Fruit fly (Drosophila melanogaster) whole organism, wandering third instar larva: ENCODE measurements around the gene plh.

ENCODE experiments used
- Abd-B ChIP-seq: fragments of >200 bp; optimal IDR thresholded peaks from 2 replicates; lab custom pipeline; 2017; ENCODE audit warnings: missing biosample characterization, missing genetic modification characterization
- CG32264 ChIP-seq: fragments of 200-800 bp; sonication (Bioruptor generic); optimal IDR thresholded peaks from 2 replicates; lab custom pipeline; 2016; ENCODE audit warnings: missing biosample characterization, missing genetic modification characterization
- CG9705 ChIP-seq: fragments of 200-800 bp; sonication (Bioruptor generic); optimal IDR thresholded peaks from 2 replicates; lab custom pipeline; 2018; ENCODE audit warnings: missing biosample characterization, mild to moderate bottlenecking, missing genetic modification characterization
- CrebA ChIP-seq: fragments of 200-800 bp; sonication (Bioruptor generic); optimal IDR thresholded peaks from 2 replicates; lab custom pipeline; 2016; ENCODE audit warnings: missing biosample characterization, mild to moderate bottlenecking, missing genetic modification characterization, borderline replicate concordance
- Dfd ChIP-seq: fragments of >200 bp; optimal IDR thresholded peaks from 2 replicates; lab custom pipeline; 2017; ENCODE audit warnings: missing biosample characterization, missing genetic modification characterization
- Dif ChIP-seq: fragments of 200-275, 200-300 bp; sonication (Bioruptor generic); optimal IDR thresholded peaks from 2 replicates; lab custom pipeline; 2018; ENCODE audit warnings: missing biosample characterization, missing genetic modification characterization; ENCODE audit not compliant: partially characterized antibody
- GATAd ChIP-seq: sonication (Bioruptor generic); optimal IDR thresholded peaks from 2 replicates; lab custom pipeline; 2016; ENCODE audit warnings: missing biosample characterization, missing genetic modification characterization
- HLH106 ChIP-seq: fragments of 200-800 bp; optimal IDR thresholded peaks from 3 replicates; lab custom pipeline; 2019; ENCODE audit warnings: missing biosample characterization, mild to moderate bottlenecking, missing genetic modification characterization, moderate library complexity
- Hnf4 ChIP-seq: fragments of 200-800 bp; sonication (Bioruptor generic); optimal IDR thresholded peaks from 2 replicates; lab custom pipeline; 2016; ENCODE audit warnings: missing biosample characterization, mild to moderate bottlenecking, missing genetic modification characterization
- Hr78 ChIP-seq: fragments of >200 bp; optimal IDR thresholded peaks from 2 replicates; lab custom pipeline; 2017; ENCODE audit warnings: missing biosample characterization, missing genetic modification characterization
- Hr83 ChIP-seq: fragments of 200-300 bp; sonication (Bioruptor generic); optimal IDR thresholded peaks from 2 replicates; lab custom pipeline; 2016; ENCODE audit warnings: missing biosample characterization, mild to moderate bottlenecking, missing genetic modification characterization, moderate library complexity; ENCODE audit not compliant: poor library complexity, severe bottlenecking
- Jra ChIP-seq: sonication (Bioruptor generic); optimal IDR thresholded peaks from 2 replicates; lab custom pipeline; 2016; ENCODE audit warnings: missing biosample characterization, missing genetic modification characterization
- Mio ChIP-seq: sonication (Bioruptor generic); optimal IDR thresholded peaks from 2 replicates; lab custom pipeline; 2016; ENCODE audit warnings: missing biosample characterization, missing genetic modification characterization
- Myc ChIP-seq: fragments of >200 bp; optimal IDR thresholded peaks from 2 replicates; lab custom pipeline; 2017
- N ChIP-seq: fragments of >200 bp; optimal IDR thresholded peaks from 2 replicates; lab custom pipeline; 2018; ENCODE audit warnings: missing biosample characterization, missing external identifiers, missing genetic modification characterization
- OdsH ChIP-seq: fragments of 200-800 bp; sonication (Bioruptor generic); optimal IDR thresholded peaks from 2 replicates; lab custom pipeline; 2016; ENCODE audit warnings: missing biosample characterization, mild to moderate bottlenecking, missing genetic modification characterization
- Rel ChIP-seq, 2 experiments: fragments of 200-800 bp; sonication (Bioruptor generic) in 1 of 2; optimal IDR thresholded peaks; 2 replicates in 1 of 2; 3 replicates in 1 of 2; lab custom pipeline; 2016 to 2019; ENCODE audit warnings: mild to moderate bottlenecking in 2 of 2, missing biosample characterization in 2 of 2, missing genetic modification characterization in 2 of 2, moderate library complexity in 1 of 2
- Sp1 ChIP-seq: fragments of 200-800 bp; sonication (Bioruptor generic); optimal IDR thresholded peaks from 3 replicates; lab custom pipeline; 2019; ENCODE audit warnings: missing biosample characterization, mild to moderate bottlenecking, missing genetic modification characterization, moderate library complexity
- Vsx2 ChIP-seq: fragments of 200-300, 225-300 bp; sonication (Bioruptor generic); optimal IDR thresholded peaks from 2 replicates; lab custom pipeline; 2018; ENCODE audit warnings: missing biosample characterization, missing genetic modification characterization; ENCODE audit not compliant: partially characterized antibody
- br ChIP-seq: fragments of 200-800 bp; sonication (Bioruptor generic); optimal IDR thresholded peaks from 2 replicates; lab custom pipeline; 2016; ENCODE audit warnings: missing biosample characterization, missing genetic modification characterization
- brk ChIP-seq: fragments of 200-800 bp; sonication (Bioruptor generic); optimal IDR thresholded peaks from 2 replicates; lab custom pipeline; 2016; ENCODE audit warnings: missing biosample characterization, mild to moderate bottlenecking, missing genetic modification characterization
- dl ChIP-seq, 2 experiments: fragments of 175-275, 200-275 bp in 1 of 2; fragments of 200-275 bp in 1 of 2; sonication (Bioruptor generic); optimal IDR thresholded peaks; lab custom pipeline; 2018; ENCODE audit warnings: mild to moderate bottlenecking in 2 of 2, missing biosample characterization in 2 of 2, missing genetic modification characterization in 2 of 2, moderate library complexity in 2 of 2; ENCODE audit not compliant: partially characterized antibody in 2 of 2, insufficient read depth in 1 of 2
- dmrt93B ChIP-seq: fragments of 200-800 bp; sonication (Bioruptor generic); optimal IDR thresholded peaks from 2 replicates; lab custom pipeline; 2018; ENCODE audit warnings: missing biosample characterization, mild to moderate bottlenecking, missing genetic modification characterization
- dsf ChIP-seq: sonication (Bioruptor generic); optimal IDR thresholded peaks from 2 replicates; lab custom pipeline; 2016; ENCODE audit warnings: missing biosample characterization, missing genetic modification characterization, borderline replicate concordance
- ey ChIP-seq: fragments of 200-800 bp; sonication (Bioruptor generic); optimal IDR thresholded peaks from 2 replicates; lab custom pipeline; 2016; ENCODE audit warnings: missing biosample characterization, missing genetic modification characterization
- foxo ChIP-seq, 2 experiments: fragments of 200-800 bp; sonication (Bioruptor generic); optimal IDR thresholded peaks; 2 replicates in 1 of 2; 3 replicates in 1 of 2; lab custom pipeline; 2016 to 2017; ENCODE audit warnings: missing biosample characterization in 2 of 2, missing genetic modification characterization in 2 of 2
- fru ChIP-seq: fragments of 200-800 bp; sonication (Bioruptor generic); optimal IDR thresholded peaks from 3 replicates; lab custom pipeline; 2016; ENCODE audit warnings: missing biosample characterization, mild to moderate bottlenecking, missing genetic modification characterization
- h ChIP-seq: fragments of 200-800 bp; sonication (Bioruptor generic); optimal IDR thresholded peaks from 3 replicates; lab custom pipeline; 2016; ENCODE audit warnings: missing biosample characterization, mild to moderate bottlenecking, missing genetic modification characterization
- jim ChIP-seq: fragments of 175-275, 200-325 bp; sonication (Bioruptor generic); optimal IDR thresholded peaks from 2 replicates; lab custom pipeline; 2016; ENCODE audit warnings: missing biosample characterization, mild to moderate bottlenecking, missing genetic modification characterization
- lola ChIP-seq: fragments of >200 bp; optimal IDR thresholded peaks from 2 replicates; lab custom pipeline; 2017; ENCODE audit warnings: missing biosample characterization, missing genetic modification characterization
- pan ChIP-seq: fragments of >200 bp; optimal IDR thresholded peaks from 2 replicates; lab custom pipeline; 2017
- psq ChIP-seq: fragments of 200-800 bp; sonication (Bioruptor generic); optimal IDR thresholded peaks from 3 replicates; lab custom pipeline; 2017; ENCODE audit warnings: missing biosample characterization, mild to moderate bottlenecking, missing genetic modification characterization, moderate library complexity
- rgr ChIP-seq: fragments of 200-800 bp; sonication (Bioruptor generic); optimal IDR thresholded peaks from 3 replicates; lab custom pipeline; 2016; ENCODE audit warnings: missing biosample characterization, mild to moderate bottlenecking, missing genetic modification characterization
- sage ChIP-seq: fragments of 200-800 bp; sonication (Bioruptor generic); optimal IDR thresholded peaks from 2 replicates; lab custom pipeline; 2016; ENCODE audit warnings: missing biosample characterization, mild to moderate bottlenecking, missing genetic modification characterization
- sv ChIP-seq: fragments of 200-800 bp; sonication (Bioruptor generic); optimal IDR thresholded peaks from 3 replicates; lab custom pipeline; 2016; ENCODE audit warnings: missing biosample characterization, missing genetic modification characterization
- tai ChIP-seq: sonication (Bioruptor generic); optimal IDR thresholded peaks from 2 replicates; lab custom pipeline; 2016; ENCODE audit warnings: missing biosample characterization, missing genetic modification characterization
- usp ChIP-seq: fragments of >200 bp; optimal IDR thresholded peaks from 2 replicates; lab custom pipeline; 2017; ENCODE audit warnings: missing biosample characterization, missing genetic modification characterization
- woc ChIP-seq: sonication (Bioruptor generic); optimal IDR thresholded peaks from 2 replicates; lab custom pipeline; 2016; ENCODE audit warnings: missing biosample characterization, mild to moderate bottlenecking, missing genetic modification characterization

plh gene

dm6 chr3R:5042958-5043712, 32.3 kb upstream of the plh start:
- peak; percentile 31 for TF ChIP-seq ey (GFP tag; lab: Kevin White, UChicago)
- peak; percentile 54 for TF ChIP-seq Hnf4 (GFP tag; lab: Kevin White, UChicago)
- TF ChIP-seq h (GFP tag; lab: Kevin White, UChicago), result peak; percentile 81
- peak; percentile 83 for TF ChIP-seq rgr (GFP tag; lab: Kevin White, UChicago)
- peak; percentile 20 for TF ChIP-seq HLH106
- peak; percentile 66 for TF ChIP-seq sage (GFP tag; lab: Kevin White, UChicago)
- TF ChIP-seq sv (GFP tag; lab: Kevin White, UChicago), result peak; percentile 30
- TF ChIP-seq Dfd, result no peak
- TF ChIP-seq Abd-B (GFP tag; lab: Kevin White, UChicago), result no peak
- TF ChIP-seq woc (GFP tag; lab: Kevin White, UChicago), result peak; percentile 19
- peak; percentile 32 for TF ChIP-seq dmrt93B (GFP tag; lab: Kevin White, UChicago)
- peak; percentile 63 for TF ChIP-seq Rel (GFP tag; optimal IDR thresholded peaks at IDR 0.05; lab: Kevin White, UChicago)
- no peak for TF ChIP-seq Rel (tag; optimal IDR thresholded peaks at IDR 0.05; lab: Kevin White, UChicago)
- TF ChIP-seq GATAd (GFP tag; lab: Kevin White, UChicago), result no peak
- TF ChIP-seq Dif (GFP tag; lab: Kevin White, UChicago), result peak; percentile 30
- no peak for TF ChIP-seq Myc (lab: Kevin White, UChicago)
- peak; percentile 29 for TF ChIP-seq Sp1 (GFP tag; lab: Kevin White, UChicago)
- no peak for TF ChIP-seq usp (GFP tag; lab: Kevin White, UChicago)
- TF ChIP-seq CG9705 (GFP tag; lab: Kevin White, UChicago), result no peak
- TF ChIP-seq tai (GFP tag; lab: Kevin White, UChicago), result peak; percentile 83
- TF ChIP-seq Hr78 (GFP tag; lab: Kevin White, UChicago), result no peak
- TF ChIP-seq dsf (GFP tag; lab: Kevin White, UChicago), result no peak
- peak; percentile 86 for TF ChIP-seq OdsH (GFP tag; lab: Kevin White, UChicago)
- peak; percentile 49 for TF ChIP-seq Jra
- TF ChIP-seq Vsx2 (GFP tag; lab: Kevin White, UChicago), result no peak
- no peak for TF ChIP-seq dl (GFP tag; optimal IDR thresholded peaks at IDR 0.05; lab: Kevin White, UChicago; ENCODE audit: insufficient read depth in 1 of 2, partially characterized antibody in 2 of 2)
- peak; percentile 17 for TF ChIP-seq CrebA (GFP tag; lab: Kevin White, UChicago)
- no peak for TF ChIP-seq N (GFP tag; lab: Kevin White, UChicago)
- TF ChIP-seq Hr83 (GFP tag; lab: Kevin White, UChicago), result no peak
- TF ChIP-seq brk (GFP tag; lab: Kevin White, UChicago), result peak; percentile 84
- no peak for TF ChIP-seq lola (GFP tag; lab: Kevin White, UChicago)
- TF ChIP-seq foxo (GFP tag; optimal IDR thresholded peaks at IDR 0.05; lab: Kevin White, UChicago), result peak in 1 of 2 experiments; percentile 30
- TF ChIP-seq pan, result no peak
- TF ChIP-seq jim, result no peak
- peak; percentile 74 for TF ChIP-seq br
- TF ChIP-seq CG32264 (GFP tag; lab: Kevin White, UChicago), result no peak
- peak; percentile 56 for TF ChIP-seq fru
- no peak for TF ChIP-seq Mio (GFP tag; lab: Kevin White, UChicago)
- TF ChIP-seq psq (GFP tag; lab: Kevin White, UChicago), result peak; percentile 75
